Worm (Caenorhabditis elegans) whole organism, midembryonic: ENCODE results near the gene rps-28.

Experiments used
- cog-1 ChIP-seq: sonication (generic microtip); optimal IDR thresholded peaks from 2 replicates; lab custom pipeline; 2016; ENCODE audit warnings: missing genetic modification characterization, missing compliant biosample characterization
- flt-1 ChIP-seq: fragments of 200-800 bp; sonication (Bioruptor generic); IDR thresholded peaks from 2 replicates; pipeline ENCODE4 v1.3.6; 2022; ENCODE audit warnings: missing genetic modification characterization, missing compliant biosample characterization
- tab-1 ChIP-seq: fragments of 200-800 bp; sonication (Bioruptor generic); IDR thresholded peaks from 2 replicates; pipeline ENCODE4 v1.3.6; 2022; ENCODE audit warnings: missing genetic modification characterization, missing compliant biosample characterization
- ztf-23 ChIP-seq: fragments of 200-800 bp; sonication (Bioruptor generic); IDR thresholded peaks from 2 replicates; pipeline ENCODE4 v1.3.6; 2022; ENCODE audit warnings: missing genetic modification reagents, missing genetic modification characterization, missing compliant biosample characterization
- ztf-29 ChIP-seq: fragments of 200-800 bp; sonication (Bioruptor generic); IDR thresholded peaks from 2 replicates; pipeline ENCODE4 v1.3.6; 2022; ENCODE audit warnings: missing genetic modification reagents, missing genetic modification characterization, missing compliant biosample characterization

ce11 chrIV:1706996-1707395, 47.5 kb downstream of the rps-28 start, which contains the start of gene K08D12.4:
- no peak for TF ChIP-seq flt-1 (GFP tag; lab: Robert Waterston, UW)
- TF ChIP-seq ztf-23: no peak
- TF ChIP-seq tab-1 (GFP tag; lab: Robert Waterston, UW): no peak
- TF ChIP-seq ztf-29 (GFP tag; lab: Robert Waterston, UW): no peak
- no peak for TF ChIP-seq cog-1 (tag; lab: Kevin White, UChicago)
